Worm (Caenorhabditis elegans): ENCODE results near the gene T09B9.3.

Gene T09B9.3

DNA sequence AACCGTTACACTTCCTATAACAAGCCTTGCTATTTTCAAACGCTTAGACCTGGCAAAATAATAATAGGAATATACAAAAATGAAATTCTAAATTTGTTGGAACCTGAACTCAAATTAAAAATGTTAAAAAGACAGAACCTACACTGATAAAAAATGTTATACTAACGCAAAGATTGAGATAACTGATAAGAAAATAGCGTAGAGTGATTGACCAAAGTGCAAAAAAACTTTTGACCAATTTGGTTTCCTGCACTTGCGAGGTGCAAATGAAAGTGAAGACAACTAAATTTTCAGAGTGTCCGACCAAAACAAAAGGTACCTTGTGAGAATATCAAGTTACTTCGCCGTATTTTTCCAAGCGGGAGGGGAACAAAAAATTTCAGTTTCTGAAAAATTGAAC is 34.4 kb upstream of the T09B9.3 start:
- TF ChIP-seq ceh-82 (tag; optimal IDR thresholded peaks at IDR 0.05) (no peak), elt-2 (tag; optimal IDR thresholded peaks at IDR 0.05) (peak; percentile 62)

DNA sequence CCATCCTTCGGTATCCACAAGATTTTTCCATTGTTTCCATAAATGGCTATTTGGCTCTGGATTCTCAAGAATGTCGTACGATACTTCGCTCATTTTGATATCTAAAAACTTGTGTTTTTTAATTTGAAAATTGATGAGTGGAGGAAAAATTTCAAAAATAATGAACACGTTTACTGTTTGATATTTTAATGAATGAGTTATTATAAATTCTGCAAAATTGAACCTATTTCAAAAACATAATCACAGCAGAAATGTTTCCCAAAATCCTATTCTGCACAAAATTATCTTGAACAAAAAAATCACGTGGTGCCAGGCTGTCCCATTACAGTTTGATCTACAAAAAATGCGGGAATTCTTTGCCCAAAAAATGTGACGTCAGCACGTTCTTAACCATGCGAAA is 33.0 kb upstream of the T09B9.3 start, which contains the start of gene F36G3.2:
Gene F36G3.2, minus strand, starts transcription at position 101 of the 400 bp plus-strand sequence.
- TF ChIP-seq pqm-1 (tag; optimal IDR thresholded peaks at IDR 0.05): no peak
- no peak for TF ChIP-seq skn-1 (tag; optimal IDR thresholded peaks at IDR 0.05)
- TF ChIP-seq pha-4 (tag; optimal IDR thresholded peaks at IDR 0.05): no peak
- no peak for TF ChIP-seq nhr-237 (tag; optimal IDR thresholded peaks at IDR 0.05)
- no peak for TF ChIP-seq nfya-1 (tag; optimal IDR thresholded peaks at IDR 0.05; ENCODE audit: insufficient read depth)
- no peak for TF ChIP-seq ceh-28 (tag; optimal IDR thresholded peaks at IDR 0.05)
- TF ChIP-seq daf-12 (tag; optimal IDR thresholded peaks at IDR 0.05): no peak
- TF ChIP-seq fos-1 (tag; optimal IDR thresholded peaks at IDR 0.05): no peak
- TF ChIP-seq nhr-43 (tag; optimal IDR thresholded peaks at IDR 0.05; ENCODE audit: poor library complexity, severe bottlenecking): no peak
- no peak for TF ChIP-seq ztf-11 (tag; optimal IDR thresholded peaks at IDR 0.05)
- no peak for TF ChIP-seq tbx-2 (tag; optimal IDR thresholded peaks at IDR 0.05)
- no peak for TF ChIP-seq zag-1 (tag; optimal IDR thresholded peaks at IDR 0.05)
- TF ChIP-seq nhr-25 (tag; optimal IDR thresholded peaks at IDR 0.05): no peak
- no peak for TF ChIP-seq elt-2 (tag; optimal IDR thresholded peaks at IDR 0.05)
- TF ChIP-seq ceh-9 (tag; optimal IDR thresholded peaks at IDR 0.05): no peak

DNA sequence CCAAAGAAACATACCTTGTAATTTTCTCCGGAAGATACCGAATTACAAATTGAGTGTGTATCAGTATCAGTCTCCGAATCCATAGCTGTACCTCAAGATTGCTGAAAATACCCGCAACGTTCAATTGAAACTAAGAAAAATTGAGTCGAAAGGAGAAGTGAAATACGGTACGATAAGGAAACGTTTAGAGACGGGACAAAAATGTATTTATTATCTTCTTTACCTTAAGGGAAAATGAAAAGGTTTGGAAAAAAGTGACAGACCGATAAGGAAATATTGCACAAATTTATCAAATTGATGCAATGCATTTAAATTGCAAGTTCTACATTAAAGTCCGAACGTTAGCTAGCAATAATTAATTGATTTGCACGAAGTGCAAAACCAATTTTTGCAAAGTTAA is 27.9 kb upstream of the T09B9.3 start, which contains the start of gene F36G3.1:
Gene F36G3.1, minus strand, starts transcription at position 101 of the 400 bp plus-strand sequence.
- TF ChIP-seq elt-1 (tag; optimal IDR thresholded peaks at IDR 0.05) (no peak), lin-15B (tag; optimal IDR thresholded peaks at IDR 0.05) (no peak), nhr-12 (tag; optimal IDR thresholded peaks at IDR 0.05) (no peak), sea-2 (GFP tag; optimal IDR thresholded peaks at IDR 0.05) (no peak), hmg-11 (tag; optimal IDR thresholded peaks at IDR 0.05) (no peak), egl-5 (tag; optimal IDR thresholded peaks at IDR 0.05) (no peak), ceh-82 (tag; optimal IDR thresholded peaks at IDR 0.05) (no peak), ztf-11 (tag; optimal IDR thresholded peaks at IDR 0.05) (no peak)

DNA sequence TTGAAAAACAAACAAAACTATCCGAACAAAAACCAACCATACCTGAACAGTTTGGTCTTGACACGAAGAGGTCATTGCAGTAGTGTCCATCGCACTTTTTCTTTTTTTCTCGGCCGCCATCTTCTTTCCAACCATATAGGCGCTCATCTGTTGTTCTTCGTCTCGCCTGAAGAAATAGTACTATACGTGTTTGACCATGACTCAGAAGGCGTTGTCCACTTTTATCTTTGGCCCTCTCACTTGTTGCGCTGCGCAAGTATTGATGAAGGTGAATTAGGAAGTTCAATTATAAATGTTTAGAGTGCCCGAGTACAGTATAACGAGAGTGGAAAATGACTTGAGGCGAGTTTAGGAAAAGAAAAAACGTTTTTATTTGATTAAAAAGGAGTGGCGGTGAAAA is 24.7 kb upstream of the T09B9.3 start:
- TF ChIP-seq nhr-76 (tag; optimal IDR thresholded peaks at IDR 0.05) (no peak), pha-4 (tag; optimal IDR thresholded peaks at IDR 0.05) (peak; percentile 15), unc-39 (tag; optimal IDR thresholded peaks at IDR 0.05) (no peak), fkh-10 (GFP tag; optimal IDR thresholded peaks at IDR 0.05) (no peak), nhr-67 (tag; optimal IDR thresholded peaks at IDR 0.05) (no peak), nhr-23 (tag; optimal IDR thresholded peaks at IDR 0.05) (peak; percentile 64), pqm-1 (tag; optimal IDR thresholded peaks at IDR 0.05) (no peak), R02D3.7 (tag; optimal IDR thresholded peaks at IDR 0.05) (no peak), eor-1 (tag; optimal IDR thresholded peaks at IDR 0.05) (no peak), aly-2 (tag; optimal IDR thresholded peaks at IDR 0.05) (no peak), sea-2 (GFP tag; optimal IDR thresholded peaks at IDR 0.05) (no peak), ceh-28 (tag; optimal IDR thresholded peaks at IDR 0.05) (no peak), nhr-25 (tag; optimal IDR thresholded peaks at IDR 0.05) (peak; percentile 33), elt-3 (tag; optimal IDR thresholded peaks at IDR 0.05) (no peak), ceh-82 (tag; optimal IDR thresholded peaks at IDR 0.05) (no peak), ceh-16 (tag; optimal IDR thresholded peaks at IDR 0.05) (no peak), nhr-43 (tag; optimal IDR thresholded peaks at IDR 0.05; ENCODE audit: poor library complexity, severe bottlenecking) (no peak), snpc-4 (tag; optimal IDR thresholded peaks at IDR 0.05) (no peak), nhr-28 (tag; optimal IDR thresholded peaks at IDR 0.05) (no peak), mdl-1 (tag; optimal IDR thresholded peaks at IDR 0.05) (no peak), mml-1 (tag; optimal IDR thresholded peaks at IDR 0.05) (no peak), lsy-12 (tag; optimal IDR thresholded peaks at IDR 0.05) (no peak)

Measured in whole organism, L3 larva.